Worm (Caenorhabditis elegans): ENCODE measurements around the gene F08C6.18.

Gene F08C6.18

DNA sequence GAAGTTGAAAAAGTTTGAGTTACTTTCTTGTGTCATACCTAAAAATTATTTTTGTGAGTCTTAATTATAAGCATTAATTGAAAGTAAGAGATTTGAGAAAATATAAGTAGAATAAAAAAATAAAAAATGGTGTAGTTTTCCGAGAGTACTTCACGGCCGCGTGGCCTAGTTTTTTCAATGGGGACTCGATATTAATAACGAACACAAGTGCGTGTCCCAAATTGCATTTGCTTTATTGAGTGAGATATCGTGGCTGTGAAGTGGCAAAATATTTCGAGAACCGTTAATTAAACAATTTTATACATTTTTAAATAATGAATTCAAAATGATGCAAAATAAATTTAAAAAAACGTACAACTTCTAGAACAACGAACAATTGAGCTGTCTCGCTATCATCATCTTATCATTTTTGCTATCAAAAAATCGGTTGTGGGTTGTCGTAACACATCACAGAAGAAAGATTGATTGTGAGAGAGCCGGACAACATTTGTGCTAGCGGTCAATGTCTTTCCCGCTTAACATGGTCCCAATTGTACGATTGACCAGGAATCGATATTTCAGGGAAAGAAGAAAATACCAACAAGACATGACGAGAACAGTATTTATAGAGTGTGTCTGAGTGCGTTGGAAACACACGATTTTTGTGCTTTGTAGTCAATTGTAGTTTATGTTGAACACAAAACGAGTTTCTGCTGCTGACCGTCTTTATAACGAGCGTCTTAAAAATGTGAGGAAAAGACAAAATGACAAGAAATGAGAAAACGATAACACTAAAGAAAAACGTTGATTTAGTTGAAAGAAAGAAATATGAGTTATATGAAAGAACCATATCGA is 3.5 kb downstream of the F08C6.18 start, which contains the start of gene apy-1 (continued):
- peak; percentile 26 for TF ChIP-seq ceh-28 (tag; optimal IDR thresholded peaks at IDR 0.05)
- peak; percentile 2 for TF ChIP-seq unc-130 (GFP tag; optimal IDR thresholded peaks at IDR 0.05)
- TF ChIP-seq mes-2 (tag; optimal IDR thresholded peaks at IDR 0.05; ENCODE audit: poor library complexity, severe bottlenecking), result peak; percentile 94
- 0 out of 2 replicates have a peak, but pooled peaks have one; percentile 43 for TF ChIP-seq ceh-20 (GFP tag; IDR thresholded peaks at IDR 0.05)
- no peak for TF ChIP-seq vab-7 (GFP tag; IDR thresholded peaks at IDR 0.05)
- no peak for TF ChIP-seq zag-1 (tag; optimal IDR thresholded peaks at IDR 0.05)
- no peak for TF ChIP-seq unc-62 (GFP tag; optimal IDR thresholded peaks at IDR 0.05 in 1 of 2)
- no peak for TF ChIP-seq unc-62 (tag; optimal IDR thresholded peaks at IDR 0.05)
- peak; percentile 59 for TF ChIP-seq hlh-11 (tag; optimal IDR thresholded peaks at IDR 0.05)
- no peak for TF ChIP-seq F26F4.8 (GFP tag; conservative IDR thresholded peaks at IDR 0.05)
- TF ChIP-seq gei-8 (GFP tag; optimal IDR thresholded peaks at IDR 0.05), result no peak
- peak; percentile 36 for TF ChIP-seq rbr-2 (tag; optimal IDR thresholded peaks at IDR 0.05)
- TF ChIP-seq hlh-30 (tag; optimal IDR thresholded peaks at IDR 0.05; ENCODE audit: insufficient read depth), result peak; percentile 17
- TF ChIP-seq nhr-237 (tag; optimal IDR thresholded peaks at IDR 0.05), result no peak
- TF ChIP-seq dpl-1 (GFP tag; optimal IDR thresholded peaks at IDR 0.05), result peak; percentile 40
- TF ChIP-seq nhr-48 (tag; optimal IDR thresholded peaks at IDR 0.05), result peak; percentile 1
- no peak for TF ChIP-seq lin-39 (tag; optimal IDR thresholded peaks at IDR 0.05)
- TF ChIP-seq nhr-76 (tag; optimal IDR thresholded peaks at IDR 0.05), result no peak
- peak; percentile 100 for TF ChIP-seq nhr-28 (tag; optimal IDR thresholded peaks at IDR 0.05)
- peak; percentile 32 for TF ChIP-seq nhr-102 (tag; optimal IDR thresholded peaks at IDR 0.05)
- peak; percentile 56; the same call in 1 of the 2 replicates for TF ChIP-seq ZK337.2 (GFP tag; IDR thresholded peaks at IDR 0.05)
- peak; percentile 64 for TF ChIP-seq mep-1 (tag; optimal IDR thresholded peaks at IDR 0.05)
- TF ChIP-seq aha-1 (tag), result peak; percentile 82
- TF ChIP-seq php-3 (GFP tag; IDR thresholded peaks at IDR 0.05), result 0 out of 2 replicates have a peak, but pooled peaks have one; percentile 31

ce11 chrX:7568684-7569289 is 4.6 kb downstream of the F08C6.18 start:
- TF ChIP-seq nhr-28 (tag; optimal IDR thresholded peaks at IDR 0.05) (peak; percentile 45), lin-38 (GFP tag; IDR thresholded peaks at IDR 0.05) (0 out of 2 replicates have a peak, but pooled peaks have one; percentile 10), unc-62 (GFP tag; optimal IDR thresholded peaks at IDR 0.05 in 1 of 2) (peak in 1 of 2 experiments; percentile 77), unc-62 (tag; optimal IDR thresholded peaks at IDR 0.05) (no peak), hlh-11 (tag; optimal IDR thresholded peaks at IDR 0.05) (peak; percentile 8), dmd-6 (GFP tag; IDR thresholded peaks at IDR 0.05) (no peak), ceh-82 (tag; optimal IDR thresholded peaks at IDR 0.05) (no peak)

DNA sequence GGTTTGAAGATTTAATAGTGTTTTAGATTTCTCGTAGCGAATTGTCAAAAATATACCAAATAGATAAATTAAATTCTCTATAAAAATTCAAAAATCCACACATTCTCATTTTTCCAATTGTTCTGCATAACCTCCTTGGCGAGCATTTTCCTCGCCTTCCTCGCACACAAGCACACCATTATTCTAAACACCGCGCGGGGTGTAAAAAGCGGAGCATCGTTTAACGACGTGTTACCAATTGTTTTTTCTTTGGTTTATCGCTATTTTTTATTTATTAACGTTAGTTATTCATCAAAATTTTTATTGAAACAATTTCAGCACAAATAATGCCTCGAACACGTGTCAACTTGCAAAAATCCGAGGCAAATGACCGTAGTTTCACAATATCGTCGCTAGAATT is 8.4 kb downstream of the F08C6.18 start, which contains the start of gene vps-52:
Gene vps-52, plus strand, starts transcription at position 319 of the 400 bp plus-strand sequence.
- TF ChIP-seq lsy-2 (tag; optimal IDR thresholded peaks at IDR 0.05) (peak in 1 of 2 experiments; percentile 4), dve-1 (tag; optimal IDR thresholded peaks at IDR 0.05; ENCODE audit: insufficient read depth) (peak; percentile 7), daf-8 (GFP tag; IDR thresholded peaks at IDR 0.05) (no peak), T20F7.1 (GFP tag; optimal IDR thresholded peaks at IDR 0.05) (peak; percentile 92), F44E2.7 (GFP tag; IDR thresholded peaks at IDR 0.05) (no peak), lin-13 (GFP tag; optimal IDR thresholded peaks at IDR 0.05) (no peak), sdz-12 (GFP tag; optimal IDR thresholded peaks at IDR 0.05) (no peak), ztf-11 (tag; optimal IDR thresholded peaks at IDR 0.05) (no peak), nhr-77 (tag; optimal IDR thresholded peaks at IDR 0.05) (no peak), mes-2 (tag; optimal IDR thresholded peaks at IDR 0.05; ENCODE audit: poor library complexity, severe bottlenecking) (peak; percentile 33)

Data from whole organism, L4 larva.